Worm (Caenorhabditis elegans): ENCODE data around the gene sre-31.

sre-31 gene

ce11 chrII:12387980-12388379 lies 20.6 kb downstream of the sre-31 start, which contains the start of gene sre-41:
Gene sre-41, plus strand, starts transcription at chrII:12388280.
- no peak for TF ChIP-seq ceh-6 (GFP tag; optimal IDR thresholded peaks at IDR 0.05)
- TF ChIP-seq fkh-6 (tag; optimal IDR thresholded peaks at IDR 0.05), result no peak
- no peak for TF ChIP-seq hlh-6 (tag; optimal IDR thresholded peaks at IDR 0.05)
- TF ChIP-seq sox-2 (GFP tag; IDR thresholded peaks at IDR 0.05), result no peak
- no peak for TF ChIP-seq rnt-1 (tag; optimal IDR thresholded peaks at IDR 0.05)
- TF ChIP-seq C38D4.7 (GFP tag; optimal IDR thresholded peaks at IDR 0.05), result no peak
- TF ChIP-seq ceh-24 (tag; optimal IDR thresholded peaks at IDR 0.05), result no peak
- no peak for TF ChIP-seq F13H6.1 (tag; optimal IDR thresholded peaks at IDR 0.05)
- no peak for TF ChIP-seq sox-4 (tag; optimal IDR thresholded peaks at IDR 0.05)

DNA sequence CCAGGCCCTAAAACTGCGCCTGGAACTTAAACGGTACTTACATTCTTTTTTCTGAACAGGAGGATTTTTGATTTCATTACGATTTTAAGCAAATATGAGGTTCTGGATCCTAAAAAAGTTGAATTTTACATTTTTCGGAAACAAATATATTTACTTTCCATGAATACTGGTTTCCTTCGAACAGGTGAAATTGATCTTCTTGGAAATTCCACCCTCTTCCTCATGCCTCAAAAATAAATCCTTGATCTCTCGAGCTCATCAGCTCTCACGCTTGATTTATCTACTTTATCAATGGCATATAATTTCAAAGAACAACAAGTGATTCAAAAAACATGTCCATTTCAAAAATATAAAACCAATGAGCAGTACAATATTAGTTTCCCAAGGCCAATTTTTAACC lies 21.1 kb downstream of the sre-31 start:
- TF ChIP-seq mec-3 (tag; optimal IDR thresholded peaks at IDR 0.05; ENCODE audit: borderline replicate concordance), result no peak
- no peak for TF ChIP-seq unc-55 (GFP tag; optimal IDR thresholded peaks at IDR 0.05)
- no peak for TF ChIP-seq ztf-16 (tag; optimal IDR thresholded peaks at IDR 0.05)

DNA sequence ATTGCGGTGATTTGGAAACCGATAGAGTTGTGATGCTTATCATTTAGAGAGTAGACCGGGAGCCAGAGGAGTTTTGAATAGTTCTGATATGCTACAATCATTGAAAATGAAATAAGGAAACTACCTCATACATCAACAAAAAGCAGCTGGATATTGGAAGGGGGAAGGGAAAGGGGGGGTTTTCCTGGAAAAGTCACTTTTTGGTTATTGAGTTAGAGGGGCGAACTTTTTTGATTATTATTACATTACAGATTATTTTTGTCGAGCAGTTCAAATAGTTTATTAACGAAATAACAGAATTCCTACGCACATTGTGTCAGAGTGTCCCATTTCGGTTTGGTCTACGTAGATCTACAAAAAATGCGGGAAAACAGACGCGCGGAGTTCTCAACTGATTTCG lies 21.8 kb downstream of the sre-31 start, which contains the start of gene sre-42:
Gene sre-42 (minus strand): TSS at position 101 of the 400 bp plus-strand sequence.
- TF ChIP-seq hlh-6 (tag; optimal IDR thresholded peaks at IDR 0.05), result no peak
- TF ChIP-seq pha-2 (tag; optimal IDR thresholded peaks at IDR 0.05), result no peak
- TF ChIP-seq ama-1 (optimal IDR thresholded peaks at IDR 0.05), result no peak
- TF ChIP-seq ceh-31 (tag; optimal IDR thresholded peaks at IDR 0.05), result no peak
- TF ChIP-seq fax-1 (tag; optimal IDR thresholded peaks at IDR 0.05), result no peak

DNA sequence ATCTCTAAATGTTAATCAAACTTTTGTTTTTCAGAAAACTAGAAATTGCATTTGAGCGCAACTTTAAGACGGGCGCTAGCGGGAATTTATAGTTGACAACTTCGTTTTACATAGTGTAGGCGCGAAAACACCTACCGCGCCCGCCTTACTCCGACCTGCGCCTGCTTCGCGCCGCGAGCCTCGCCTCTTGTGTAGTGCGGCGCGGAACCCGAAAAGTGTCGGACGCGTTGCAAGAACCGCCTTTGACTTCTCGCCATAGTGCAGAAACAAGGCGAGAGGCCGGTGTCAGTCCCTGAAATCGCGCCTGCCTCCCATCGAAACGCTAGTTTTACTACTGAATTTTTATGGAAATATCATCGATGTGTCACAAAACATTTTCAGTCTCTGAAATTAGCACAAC lies 22.8 kb downstream of the sre-31 start:
- no peak for TF ChIP-seq hlh-13 (GFP tag; optimal IDR thresholded peaks at IDR 0.05)
- TF ChIP-seq hlh-8 (tag; optimal IDR thresholded peaks at IDR 0.05), result no peak
- TF ChIP-seq ceh-45 (GFP tag; IDR thresholded peaks at IDR 0.05), result no peak
- TF ChIP-seq ceh-48 (tag; optimal IDR thresholded peaks at IDR 0.05), result no peak
- TF ChIP-seq fkh-6 (tag; optimal IDR thresholded peaks at IDR 0.05), result no peak
- no peak for TF ChIP-seq lin-11 (tag; optimal IDR thresholded peaks at IDR 0.05)
- TF ChIP-seq sox-2 (GFP tag; IDR thresholded peaks at IDR 0.05), result no peak
- no peak for TF ChIP-seq ahr-1 (tag; optimal IDR thresholded peaks at IDR 0.05)
- no peak for TF ChIP-seq hlh-30 (tag; optimal IDR thresholded peaks at IDR 0.05; ENCODE audit: insufficient read depth)
- TF ChIP-seq ceh-14 (tag; optimal IDR thresholded peaks at IDR 0.05), result no peak
- no peak for TF ChIP-seq Y22D7AL.16 (tag; optimal IDR thresholded peaks at IDR 0.05)
- no peak for TF ChIP-seq mec-3 (tag; optimal IDR thresholded peaks at IDR 0.05; ENCODE audit: borderline replicate concordance)
- no peak for TF ChIP-seq hlh-6 (tag; optimal IDR thresholded peaks at IDR 0.05)
- TF ChIP-seq pha-2 (tag; optimal IDR thresholded peaks at IDR 0.05), result no peak
- no peak for TF ChIP-seq rnt-1 (tag; optimal IDR thresholded peaks at IDR 0.05)
- no peak for TF ChIP-seq F13H6.1 (tag; optimal IDR thresholded peaks at IDR 0.05)
- TF ChIP-seq tbx-2 (tag; optimal IDR thresholded peaks at IDR 0.05), result no peak
- TF ChIP-seq pros-1 (tag; optimal IDR thresholded peaks at IDR 0.05), result no peak

DNA sequence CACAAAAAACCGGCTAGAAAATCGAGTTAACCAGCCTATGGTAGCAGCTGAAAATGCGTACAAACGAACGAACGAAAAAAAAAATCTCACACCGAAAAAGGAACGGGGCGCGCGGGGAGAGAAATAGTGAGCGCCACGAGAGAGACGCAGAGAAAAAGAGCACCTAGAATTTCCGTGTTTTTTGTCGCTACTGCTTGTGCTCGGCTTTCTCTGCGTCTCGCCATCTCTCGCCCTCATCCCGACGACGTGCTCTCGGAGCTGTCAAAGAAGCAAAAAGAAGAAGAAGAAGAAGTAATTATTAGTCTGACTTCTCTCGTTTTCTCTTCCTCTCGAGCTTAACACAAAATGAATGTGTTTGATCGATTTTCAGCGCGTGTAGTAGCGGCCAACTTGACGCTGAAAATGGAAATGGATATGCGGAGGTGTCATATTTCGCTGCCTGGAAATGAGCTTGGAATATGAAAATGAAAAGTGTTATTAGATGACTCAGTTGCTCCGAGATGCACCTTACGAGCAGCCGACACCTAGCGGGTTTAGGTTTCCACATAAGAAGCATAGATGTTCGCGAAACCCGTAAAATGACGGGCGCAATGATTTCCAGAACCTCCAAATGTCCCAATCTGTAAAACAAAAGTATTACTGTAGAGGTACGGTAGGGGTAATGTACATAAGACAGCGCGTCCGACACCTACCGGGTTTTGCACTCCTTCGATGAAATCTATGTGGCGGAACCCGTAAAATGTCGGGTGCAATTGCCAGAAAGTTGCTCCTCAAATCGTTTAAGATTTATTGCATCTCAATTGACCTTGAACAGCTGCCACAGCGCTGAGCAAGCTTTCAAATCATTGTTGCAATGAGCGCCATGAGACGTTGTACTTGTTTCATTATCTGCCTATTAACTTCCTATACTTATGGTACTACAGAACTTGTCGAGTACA lies 25.7 kb downstream of the sre-31 start, which contains the start of gene btb-14:
Gene btb-14 (plus strand): TSS at position 839 of the 938 bp plus-strand sequence.
- TF ChIP-seq ceh-31 (tag; optimal IDR thresholded peaks at IDR 0.05) (peak; percentile 2), che-1 (tag; optimal IDR thresholded peaks at IDR 0.05) (no peak), unc-86 (tag; optimal IDR thresholded peaks at IDR 0.05) (no peak), ceh-48 (tag; optimal IDR thresholded peaks at IDR 0.05) (peak; percentile 11)

- no peak for TF ChIP-seq K02D7.2 (tag; optimal IDR thresholded peaks at IDR 0.05)
- peak; percentile 73 for TF ChIP-seq dve-1 (tag; optimal IDR thresholded peaks at IDR 0.05)
Measured at ce11 chrII:12380888-12381287, 27.7 kb downstream of the sre-31 start.

Data from whole organism, late embryonic.